Fruit fly (Drosophila melanogaster): ENCODE measurements around the gene Vha14-2.

Vha14-2 gene

DNA sequence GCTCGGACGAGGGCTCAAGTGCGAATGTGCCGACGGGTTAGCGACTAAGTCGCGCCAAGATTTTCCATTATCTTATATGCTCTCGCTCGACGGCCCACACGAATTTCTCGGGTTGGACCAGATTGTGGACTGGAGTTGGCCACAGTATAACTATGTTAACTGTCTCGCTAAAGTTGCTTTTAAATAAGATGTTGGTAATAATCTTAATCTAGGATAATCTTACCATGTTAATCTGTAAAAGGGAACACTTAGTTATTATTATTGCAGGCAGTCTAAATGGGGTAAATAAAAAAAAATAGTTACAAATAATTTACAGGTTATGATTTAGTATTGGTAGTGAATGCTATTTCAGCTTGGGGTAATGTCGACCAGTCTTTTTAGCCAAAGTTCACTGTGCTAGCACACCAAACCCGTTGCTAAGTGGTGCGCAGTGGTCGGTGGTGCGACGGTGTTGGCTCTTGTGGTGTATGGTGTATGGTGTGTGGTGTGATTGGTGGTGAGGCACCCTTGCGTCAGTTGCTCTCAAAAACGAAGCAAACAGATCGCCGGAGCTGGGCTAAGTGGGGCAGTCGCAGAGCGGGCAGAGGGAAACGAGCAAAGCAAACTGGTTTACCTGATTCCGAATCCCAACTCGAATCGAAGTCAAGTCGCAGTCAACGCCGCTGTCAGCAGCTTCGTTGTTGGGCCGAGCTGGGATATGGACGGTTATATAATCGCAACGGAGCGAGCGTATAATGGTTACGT, 10.0 kb upstream of the Vha14-2 start, which contains the start of gene Obp83g:
Gene Obp83g (minus strand): TSS at position 51 of the 744 bp plus-strand sequence.
- TF ChIP-seq Sin3A (optimal IDR thresholded peaks at IDR 0.05) (no peak), insv (optimal IDR thresholded peaks at IDR 0.05) (no peak)

DNA sequence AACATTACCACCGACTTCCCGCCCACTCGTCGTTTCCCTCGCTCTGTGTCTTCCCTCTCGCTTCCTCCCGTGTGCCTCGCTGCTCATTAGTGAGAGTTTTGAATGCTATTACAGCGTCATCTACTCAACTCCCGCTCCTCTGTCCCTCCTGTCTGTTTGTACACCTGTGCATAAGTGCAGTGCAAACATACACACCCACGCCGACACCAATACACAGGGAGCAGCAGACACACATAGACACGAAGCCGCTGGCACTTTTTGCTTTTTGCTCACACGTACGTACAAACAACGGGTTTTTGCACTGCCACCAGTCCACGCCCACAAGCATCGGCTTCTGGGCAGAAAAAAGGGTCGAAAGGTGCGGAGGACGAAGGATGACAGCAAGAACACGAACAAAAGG, 19.4 kb downstream of the Vha14-2 start:
- TF ChIP-seq psq (optimal IDR thresholded peaks at IDR 0.05): no peak
- TF ChIP-seq insv (optimal IDR thresholded peaks at IDR 0.05): no peak
- no peak for TF ChIP-seq Myc (optimal IDR thresholded peaks at IDR 0.05)
- TF ChIP-seq Sin3A (optimal IDR thresholded peaks at IDR 0.05): no peak
- no peak for TF ChIP-seq ttk (optimal IDR thresholded peaks at IDR 0.05)
- no peak for TF ChIP-seq h (optimal IDR thresholded peaks at IDR 0.05)

dm6 chr3R:6149130-6149529, 26.7 kb downstream of the Vha14-2 start:
- TF ChIP-seq insv (optimal IDR thresholded peaks at IDR 0.05): no peak
- TF ChIP-seq h (optimal IDR thresholded peaks at IDR 0.05): no peak
- TF ChIP-seq psq (optimal IDR thresholded peaks at IDR 0.05): no peak
- no peak for TF ChIP-seq Myc (optimal IDR thresholded peaks at IDR 0.05)
- TF ChIP-seq Sin3A (optimal IDR thresholded peaks at IDR 0.05): no peak
- no peak for TF ChIP-seq ttk (optimal IDR thresholded peaks at IDR 0.05)

- no peak for TF ChIP-seq Myc (optimal IDR thresholded peaks at IDR 0.05)
- TF ChIP-seq insv (optimal IDR thresholded peaks at IDR 0.05): no peak
- TF ChIP-seq psq (optimal IDR thresholded peaks at IDR 0.05): no peak
- TF ChIP-seq h (optimal IDR thresholded peaks at IDR 0.05): no peak
- TF ChIP-seq ttk (optimal IDR thresholded peaks at IDR 0.05): no peak
- no peak for TF ChIP-seq Sin3A (optimal IDR thresholded peaks at IDR 0.05)
Measured at dm6 chr3R:6149593-6149992, 27.2 kb downstream of the Vha14-2 start.

dm6 chr3R:6153574-6153973, 31.2 kb downstream of the Vha14-2 start:
- no peak for TF ChIP-seq Sin3A (optimal IDR thresholded peaks at IDR 0.05)

dm6 chr3R:6154773-6155295, 32.4 kb downstream of the Vha14-2 start:
- TF ChIP-seq psq (optimal IDR thresholded peaks at IDR 0.05) (no peak), h (optimal IDR thresholded peaks at IDR 0.05) (no peak), insv (optimal IDR thresholded peaks at IDR 0.05) (no peak), Myc (optimal IDR thresholded peaks at IDR 0.05) (no peak), Sin3A (optimal IDR thresholded peaks at IDR 0.05) (no peak), ttk (optimal IDR thresholded peaks at IDR 0.05) (no peak)

DNA sequence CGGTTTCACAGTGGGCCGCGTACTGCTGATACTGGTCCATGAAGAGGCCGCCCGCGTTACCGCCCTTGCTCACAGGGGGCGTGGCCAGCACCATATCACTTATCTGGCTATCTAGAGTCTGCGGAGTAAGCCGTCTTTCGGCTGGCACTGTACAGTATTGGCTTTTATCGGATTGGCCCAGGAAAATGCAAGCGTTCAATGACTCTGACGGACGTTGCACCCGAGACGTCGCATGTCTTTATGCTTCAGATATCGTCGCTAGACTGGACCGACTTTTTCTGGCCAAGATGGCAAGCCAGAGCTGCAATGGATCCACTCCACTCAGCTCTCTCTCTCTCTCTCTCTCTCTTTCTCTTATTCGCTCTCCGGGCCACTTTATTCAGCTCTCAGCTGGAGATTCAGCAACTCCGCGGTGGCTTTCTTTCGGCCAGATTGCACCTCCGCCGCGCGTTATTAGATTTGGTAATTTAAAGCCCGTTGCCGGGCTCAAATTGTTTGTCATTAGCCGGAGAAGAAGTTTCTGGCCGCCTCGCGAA, 34.6 kb downstream of the Vha14-2 start, which contains the start of gene CG31559:
Gene CG31559 (minus strand): TSS at position 273 of the 536 bp plus-strand sequence.
- TF ChIP-seq Sin3A (optimal IDR thresholded peaks at IDR 0.05): no peak
- TF ChIP-seq ttk (optimal IDR thresholded peaks at IDR 0.05): no peak
- no peak for TF ChIP-seq psq (optimal IDR thresholded peaks at IDR 0.05)
- no peak for TF ChIP-seq Myc (optimal IDR thresholded peaks at IDR 0.05)
- TF ChIP-seq h (optimal IDR thresholded peaks at IDR 0.05): no peak
- TF ChIP-seq insv (optimal IDR thresholded peaks at IDR 0.05): no peak

DNA sequence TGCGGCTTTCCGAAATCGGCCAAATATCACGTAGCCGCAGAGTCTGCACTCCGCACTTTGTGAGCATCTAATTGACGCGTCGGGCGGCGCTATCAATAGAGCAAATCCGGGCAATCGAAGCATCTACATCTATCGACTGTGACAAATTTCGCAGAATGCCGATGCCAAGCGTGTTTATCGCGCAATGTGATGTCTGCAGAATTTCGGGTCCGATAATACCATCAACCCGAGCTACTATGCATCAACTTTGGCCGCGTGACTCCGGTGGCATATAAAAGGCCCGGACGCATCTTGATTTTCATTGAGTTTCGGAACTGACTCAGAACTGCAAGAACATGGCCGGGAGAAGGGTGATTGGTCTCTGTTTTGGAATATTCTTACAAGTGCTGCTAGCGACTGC, 44.8 kb downstream of the Vha14-2 start, which contains the start of gene CG1077:
Gene CG1077 (plus strand): TSS at position 301 of the 400 bp plus-strand sequence.
- TF ChIP-seq Sin3A (optimal IDR thresholded peaks at IDR 0.05) (no peak), insv (optimal IDR thresholded peaks at IDR 0.05) (no peak), Myc (optimal IDR thresholded peaks at IDR 0.05) (no peak), h (optimal IDR thresholded peaks at IDR 0.05) (no peak), psq (optimal IDR thresholded peaks at IDR 0.05) (no peak), ttk (optimal IDR thresholded peaks at IDR 0.05) (no peak)

DNA sequence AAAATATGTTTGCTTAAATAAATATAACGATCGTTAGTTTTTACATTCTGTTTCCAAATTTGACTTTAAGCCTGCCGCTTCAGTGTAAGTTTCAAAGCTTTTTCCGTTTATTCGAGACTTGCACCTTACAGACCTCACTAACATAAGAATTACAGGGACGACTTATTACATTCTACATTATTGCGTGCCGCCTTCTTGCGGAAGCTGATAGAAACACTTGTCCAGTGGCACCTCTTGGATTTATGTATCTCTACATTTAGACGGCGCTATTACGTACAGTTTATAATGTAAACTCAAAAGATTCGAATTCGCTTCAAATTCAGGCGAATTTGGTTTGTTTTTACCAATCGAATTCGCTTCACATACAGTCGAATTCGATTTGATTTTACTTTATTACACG, 48.3 kb downstream of the Vha14-2 start:
- no peak for TF ChIP-seq Sin3A (optimal IDR thresholded peaks at IDR 0.05)
- no peak for TF ChIP-seq insv (optimal IDR thresholded peaks at IDR 0.05)
- no peak for TF ChIP-seq h (optimal IDR thresholded peaks at IDR 0.05)
- TF ChIP-seq psq (optimal IDR thresholded peaks at IDR 0.05): no peak
- no peak for TF ChIP-seq Myc (optimal IDR thresholded peaks at IDR 0.05)
- no peak for TF ChIP-seq ttk (optimal IDR thresholded peaks at IDR 0.05)

DNA sequence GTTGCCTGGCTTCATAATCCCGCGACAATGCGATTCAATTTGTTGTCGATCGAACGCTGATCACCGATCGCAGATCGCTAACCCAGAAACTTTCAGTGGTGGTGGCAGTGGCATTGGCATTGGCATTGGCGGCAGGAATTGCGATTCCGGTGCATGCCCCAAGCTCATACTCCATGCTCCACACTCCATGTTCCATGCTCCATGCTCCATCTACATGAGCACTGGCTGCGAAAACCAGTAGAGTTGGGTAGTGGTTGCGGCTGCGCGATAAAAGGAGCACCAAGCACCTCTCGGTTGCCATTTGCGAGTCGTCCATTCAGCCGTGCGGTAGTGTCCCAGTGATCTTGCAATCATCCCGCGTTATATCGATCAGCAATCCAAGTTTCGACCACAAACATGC, 50.9 kb downstream of the Vha14-2 start, which contains the start of gene Osi1:
Gene Osi1 (plus strand): TSS at position 301 of the 400 bp plus-strand sequence.
- TF ChIP-seq psq (optimal IDR thresholded peaks at IDR 0.05): no peak
- no peak for TF ChIP-seq ttk (optimal IDR thresholded peaks at IDR 0.05)
- TF ChIP-seq h (optimal IDR thresholded peaks at IDR 0.05): no peak
- TF ChIP-seq Myc (optimal IDR thresholded peaks at IDR 0.05): no peak
- no peak for TF ChIP-seq Sin3A (optimal IDR thresholded peaks at IDR 0.05)
- TF ChIP-seq insv (optimal IDR thresholded peaks at IDR 0.05): no peak
